Fruit fly (Drosophila melanogaster): ENCODE results near the gene CG34376.

The CG34376 gene

dm6 chr3R:22410537-22411360 is 37.1 kb upstream of the CG34376 start, which contains the start of the genes CG13850 and lqfR (continued):
- no peak for TF ChIP-seq Scr (GFP tag; IDR thresholded peaks at IDR 0.05; ENCODE audit: partially characterized antibody)
- TF ChIP-seq CG2889 (GFP tag; IDR thresholded peaks at IDR 0.05): 0 out of 3 replicates have a peak, but pooled peaks have one; percentile 38
- peak; percentile 77 for TF ChIP-seq CG9727 (GFP tag; optimal IDR thresholded peaks at IDR 0.05)
- peak; percentile 86 for TF ChIP-seq pho (GFP tag; optimal IDR thresholded peaks at IDR 0.05)
- no peak for TF ChIP-seq yki (optimal IDR thresholded peaks at IDR 0.05)
- peak; percentile 44 to 73 for TF ChIP-seq chif (GFP tag; optimal IDR thresholded peaks at IDR 0.05)
- TF ChIP-seq p53 (GFP tag; optimal IDR thresholded peaks at IDR 0.05): no peak
- peak; percentile 64 for TF ChIP-seq Fer3 (tag; optimal IDR thresholded peaks at IDR 0.05)
- TF ChIP-seq zen2 (GFP tag; IDR thresholded peaks at IDR 0.05; ENCODE audit: partially characterized antibody): no peak
- TF ChIP-seq Ada2b (GFP tag; IDR thresholded peaks at IDR 0.05): no peak; the same call in 1 of the 2 replicates
- no peak for TF ChIP-seq toy (GFP tag; IDR thresholded peaks at IDR 0.05)
- peak; percentile 71 for TF ChIP-seq Meics (GFP tag; optimal IDR thresholded peaks at IDR 0.05)
- no peak for TF ChIP-seq Awh (GFP tag; IDR thresholded peaks at IDR 0.05)
- TF ChIP-seq CG2116 (GFP tag; optimal IDR thresholded peaks at IDR 0.05): peak; percentile 61
- peak; percentile 77 for TF ChIP-seq sug (tag; optimal IDR thresholded peaks at IDR 0.05)
- TF ChIP-seq CG2199 (GFP tag; IDR thresholded peaks at IDR 0.05): no peak
- no peak for TF ChIP-seq CG12769 (tag; optimal IDR thresholded peaks at IDR 0.05)
- TF ChIP-seq CG4404 (GFP tag; IDR thresholded peaks at IDR 0.05): peak; percentile 66; the same call in 1 of the 2 replicates
- no peak for TF ChIP-seq D19A (tag; optimal IDR thresholded peaks at IDR 0.05)
- no peak for TF ChIP-seq hbn (GFP tag; IDR thresholded peaks at IDR 0.05; ENCODE audit: partially characterized antibody)
- TF ChIP-seq NK7.1 (GFP tag; optimal IDR thresholded peaks at IDR 0.05): peak; percentile 39
- no peak for TF ChIP-seq sqz (GFP tag; optimal IDR thresholded peaks at IDR 0.05)
- peak; percentile 55 for TF ChIP-seq pzg (GFP tag; optimal IDR thresholded peaks at IDR 0.05)
- TF ChIP-seq CG15073 (GFP tag; optimal IDR thresholded peaks at IDR 0.05): no peak
- TF ChIP-seq Dip3 (GFP tag; optimal IDR thresholded peaks at IDR 0.05): peak; percentile 80
- no peak for TF ChIP-seq CG31388 (GFP tag; optimal IDR thresholded peaks at IDR 0.05)
- no peak for TF ChIP-seq fru (optimal IDR thresholded peaks at IDR 0.05)
- TF ChIP-seq ftz-f1 (GFP tag; optimal IDR thresholded peaks at IDR 0.05): peak; percentile 12
- TF ChIP-seq CG7786 (GFP tag; optimal IDR thresholded peaks at IDR 0.05): peak; percentile 84
- TF ChIP-seq CG12236 (GFP tag; optimal IDR thresholded peaks at IDR 0.05): peak; percentile 26
- peak; percentile 65 for TF ChIP-seq ewg (GFP tag; optimal IDR thresholded peaks at IDR 0.05)
- TF ChIP-seq klu (GFP tag; IDR thresholded peaks at IDR 0.05): peak; percentile 72
- TF ChIP-seq CG34224 (GFP tag; IDR thresholded peaks at IDR 0.05; ENCODE audit: partially characterized antibody): no peak; the same call in 2 of the 3 replicates
- 0 out of 2 replicates have a peak, but pooled peaks have one; percentile 4 for TF ChIP-seq CG10321 (GFP tag; IDR thresholded peaks at IDR 0.05)
- TF ChIP-seq CG31365 (tag; optimal IDR thresholded peaks at IDR 0.05): no peak
- peak; percentile 53 for TF ChIP-seq Nf-YB (GFP tag; optimal IDR thresholded peaks at IDR 0.05)
- peak; percentile 58 for TF ChIP-seq CG11723 (GFP tag; optimal IDR thresholded peaks at IDR 0.05)
- no peak for TF ChIP-seq unpg (GFP tag; optimal IDR thresholded peaks at IDR 0.05)
- peak; percentile 69 for TF ChIP-seq Dbx (GFP tag; IDR thresholded peaks at IDR 0.05)
- TF ChIP-seq rib (GFP tag; IDR thresholded peaks at IDR 0.05): 0 out of 2 replicates have a peak, but pooled peaks have one; percentile 39
- no peak for TF ChIP-seq dati (GFP tag; IDR thresholded peaks at IDR 0.05)
- TF ChIP-seq Trl (optimal IDR thresholded peaks at IDR 0.05): no peak
- TF ChIP-seq Trl (GFP tag; optimal IDR thresholded peaks at IDR 0.05): peak; percentile 83
- no peak for TF ChIP-seq CG13894 (tag; optimal IDR thresholded peaks at IDR 0.05)
- TF ChIP-seq Dll (GFP tag; IDR thresholded peaks at IDR 0.05; ENCODE audit: partially characterized antibody): no peak
- no peak for TF ChIP-seq CG4730 (GFP tag; IDR thresholded peaks at IDR 0.05)
- TF ChIP-seq zfh2 (GFP tag; optimal IDR thresholded peaks at IDR 0.05): peak; percentile 92
- peak; percentile 71 for TF ChIP-seq pb (GFP tag; optimal IDR thresholded peaks at IDR 0.05)
- no peak for TF ChIP-seq so (GFP tag; IDR thresholded peaks at IDR 0.05)
- no peak for TF ChIP-seq E2f2 (GFP tag; IDR thresholded peaks at IDR 0.05)
- TF ChIP-seq CG32767 (GFP tag; IDR thresholded peaks at IDR 0.05): no peak
